Fruit fly (Drosophila melanogaster): ENCODE data around the gene ppk10.

Gene ppk10

DNA sequence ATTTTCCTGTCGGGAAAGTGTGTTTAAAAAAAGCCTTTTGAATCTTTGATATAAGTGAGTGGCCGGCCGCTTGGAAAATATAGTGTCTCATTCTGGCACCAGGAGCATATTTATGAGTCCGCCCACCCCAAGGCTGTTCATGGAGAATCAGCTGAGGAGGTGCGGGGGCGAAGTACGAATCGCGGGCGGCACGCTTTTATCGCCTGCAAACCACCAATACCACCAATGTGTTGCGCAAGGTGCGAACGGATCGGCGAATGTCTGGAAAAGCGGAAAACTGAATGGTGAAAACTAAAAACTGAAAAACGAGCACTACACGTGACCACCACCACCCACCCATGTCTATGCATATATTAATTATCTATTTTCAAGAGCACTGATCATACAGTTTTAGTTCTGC, 16.8 kb upstream of the ppk10 start:
- no peak for TF ChIP-seq CG17801 (GFP tag; optimal IDR thresholded peaks at IDR 0.05; ENCODE audit: partially characterized antibody)

DNA sequence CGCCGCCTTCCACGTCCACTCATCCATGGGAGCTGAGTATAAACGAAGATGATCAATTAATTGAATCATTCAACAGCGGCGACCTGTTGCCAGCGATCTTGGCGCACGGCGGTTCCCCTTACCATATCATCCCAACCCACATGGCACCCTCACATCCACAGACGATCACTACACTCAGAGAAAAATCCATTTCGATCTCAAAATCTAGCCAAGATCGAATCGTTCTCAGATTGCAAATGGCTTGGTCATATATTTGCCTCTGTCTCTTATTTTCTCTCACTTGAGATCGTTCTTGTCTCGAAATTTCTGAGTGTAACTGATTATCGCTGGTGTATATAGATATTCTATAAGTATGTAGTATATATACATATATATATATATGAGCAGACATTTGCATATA, 16.2 kb upstream of the ppk10 start:
- no peak for TF ChIP-seq CG17801 (GFP tag; optimal IDR thresholded peaks at IDR 0.05; ENCODE audit: partially characterized antibody)

DNA sequence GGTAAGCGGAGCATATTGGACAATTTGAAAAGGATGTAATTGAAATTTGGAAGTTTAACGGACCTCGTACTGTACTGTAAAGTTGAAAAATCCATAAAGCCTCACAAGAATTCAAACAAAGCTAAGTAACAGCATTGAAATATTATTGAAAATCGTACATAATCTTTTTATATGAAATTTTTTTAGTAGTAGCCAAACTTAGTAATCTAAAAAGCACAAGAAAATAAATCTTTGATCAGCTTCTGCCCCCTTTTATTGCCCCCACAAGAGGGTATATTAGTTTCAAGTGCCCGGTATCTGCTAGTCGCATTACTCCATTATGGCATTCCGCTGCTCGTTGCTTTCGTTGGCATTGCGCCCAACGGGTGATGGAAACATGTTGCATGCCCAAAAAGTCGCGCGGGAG, 14.7 kb upstream of the ppk10 start:
- no peak for TF ChIP-seq CG17801 (GFP tag; optimal IDR thresholded peaks at IDR 0.05; ENCODE audit: partially characterized antibody)

DNA sequence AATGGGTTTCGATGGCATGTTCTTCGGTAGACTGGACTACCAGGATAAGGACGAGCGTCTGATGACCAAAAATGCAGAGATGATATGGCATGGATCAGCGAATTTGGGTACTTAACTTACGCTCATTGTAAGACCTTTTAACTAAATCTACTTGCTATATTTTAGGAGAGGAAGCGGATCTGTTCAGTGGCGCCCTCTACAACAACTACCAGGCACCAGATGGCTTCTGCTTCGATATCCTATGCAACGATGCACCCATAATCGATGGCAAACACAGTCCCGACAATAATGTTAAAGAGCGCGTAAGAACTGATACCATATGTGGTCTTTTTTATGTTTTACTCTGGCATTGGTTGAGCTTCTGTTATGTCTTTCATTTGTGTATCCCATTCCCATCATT, 6.8 kb upstream of the ppk10 start:
- TF ChIP-seq CG17801 (GFP tag; optimal IDR thresholded peaks at IDR 0.05; ENCODE audit: partially characterized antibody), result no peak

DNA sequence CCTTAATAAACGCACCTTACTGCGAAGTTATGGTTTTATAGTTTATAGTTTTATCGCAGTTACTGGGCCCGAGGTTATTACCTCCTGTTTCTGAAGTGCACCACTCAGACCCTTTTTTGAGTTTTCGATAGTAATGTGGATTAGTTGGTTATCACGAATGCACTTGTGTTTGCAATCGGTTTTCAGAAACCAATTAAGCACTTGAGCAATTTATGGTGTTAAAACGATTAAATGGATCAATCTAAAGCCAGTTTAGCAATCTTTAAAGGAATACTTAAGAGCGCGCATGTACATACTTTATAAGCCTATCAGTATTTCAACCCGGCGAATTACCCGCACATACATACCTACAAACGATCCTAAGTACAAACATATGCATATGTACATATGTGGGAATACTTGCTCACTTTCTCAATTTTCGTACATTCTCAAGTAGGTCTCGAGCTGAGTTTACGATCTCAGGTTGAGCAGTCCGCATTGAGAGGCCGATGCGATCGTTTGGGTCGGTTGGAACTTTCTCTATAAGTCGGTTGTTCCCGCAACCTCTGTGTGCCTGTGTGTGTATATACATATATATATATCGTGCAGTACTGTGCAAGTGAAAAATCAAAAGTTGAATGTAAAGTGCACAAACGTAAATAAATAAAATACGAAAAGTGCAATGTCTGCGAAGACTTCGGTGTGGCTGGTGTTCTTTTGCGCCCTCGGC, 5.1 kb upstream of the ppk10 start, which contains the start of the genes LManI and LManII:
Gene LManI (minus strand): TSS at position 51 of the 709 bp plus-strand sequence.
Gene LManII (plus strand): TSS at position 468 of the 709 bp plus-strand sequence.
- TF ChIP-seq CG17801 (GFP tag; optimal IDR thresholded peaks at IDR 0.05; ENCODE audit: partially characterized antibody), result peak; percentile 45

DNA sequence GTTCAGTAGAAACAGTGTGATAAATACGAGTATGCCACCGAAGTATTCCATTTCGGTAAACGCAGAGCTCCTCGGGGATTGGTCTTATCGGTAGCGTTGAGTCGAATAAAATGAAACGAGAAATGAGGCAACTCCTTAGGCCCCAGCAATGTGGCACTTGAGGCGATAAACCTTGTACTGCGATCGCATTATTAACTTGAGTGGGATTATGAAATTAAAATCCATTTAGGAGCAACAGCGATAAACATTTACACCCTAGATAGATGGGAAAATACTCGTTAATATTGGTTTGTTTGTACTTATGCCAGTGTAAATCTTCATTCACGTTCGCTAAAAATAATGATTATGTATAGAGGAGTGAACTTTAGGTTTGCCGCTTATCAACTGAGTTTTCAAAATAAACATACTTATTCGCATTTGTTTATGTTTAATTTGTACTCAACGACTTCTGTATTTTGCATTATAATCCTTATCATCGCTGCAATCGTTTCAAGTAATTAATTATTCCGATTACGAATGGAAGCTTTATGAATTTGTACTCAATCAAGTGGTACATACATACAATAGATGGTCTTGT, 3.8 kb upstream of the ppk10 start:
- TF ChIP-seq CG17801 (GFP tag; optimal IDR thresholded peaks at IDR 0.05; ENCODE audit: partially characterized antibody), result no peak

DNA sequence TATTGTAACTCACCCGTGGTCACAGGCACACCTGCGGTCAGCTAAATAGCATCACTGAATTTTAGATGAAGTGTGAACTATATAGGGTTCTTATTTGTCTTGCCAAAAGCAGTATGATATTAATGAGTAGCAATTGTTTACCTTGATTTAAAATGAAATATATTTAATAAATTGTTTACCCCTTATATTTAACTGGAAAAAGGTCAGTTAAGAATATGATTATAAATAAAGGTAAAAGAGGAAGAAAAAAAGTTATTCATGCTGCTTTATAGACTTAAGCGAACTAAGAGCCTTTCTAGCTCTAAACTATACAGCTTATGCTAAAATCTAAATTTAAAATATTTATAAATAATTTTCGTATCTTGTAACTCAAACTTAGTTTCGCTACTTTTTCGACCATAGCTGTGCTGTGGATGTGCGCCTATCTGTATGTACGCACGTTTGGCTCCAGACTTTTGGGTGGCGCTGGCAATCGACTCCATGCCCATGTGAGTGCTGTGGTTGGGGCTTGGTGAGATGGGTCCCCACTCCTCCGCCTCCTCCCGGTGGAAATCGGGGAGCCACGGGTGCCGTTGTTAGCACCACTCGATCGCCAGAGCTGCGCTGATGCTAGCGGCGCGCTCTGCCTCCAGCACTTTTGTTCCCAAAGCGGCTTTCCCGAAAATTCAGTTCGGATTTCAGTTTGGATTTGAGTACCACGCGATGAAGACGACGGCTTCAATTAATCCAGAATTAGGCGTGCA, 10.0 kb downstream of the ppk10 start, which contains the start of gene loh:
Gene loh (plus strand): TSS at position 487 of the 743 bp plus-strand sequence.
- TF ChIP-seq CG17801 (GFP tag; optimal IDR thresholded peaks at IDR 0.05; ENCODE audit: partially characterized antibody), result no peak

DNA sequence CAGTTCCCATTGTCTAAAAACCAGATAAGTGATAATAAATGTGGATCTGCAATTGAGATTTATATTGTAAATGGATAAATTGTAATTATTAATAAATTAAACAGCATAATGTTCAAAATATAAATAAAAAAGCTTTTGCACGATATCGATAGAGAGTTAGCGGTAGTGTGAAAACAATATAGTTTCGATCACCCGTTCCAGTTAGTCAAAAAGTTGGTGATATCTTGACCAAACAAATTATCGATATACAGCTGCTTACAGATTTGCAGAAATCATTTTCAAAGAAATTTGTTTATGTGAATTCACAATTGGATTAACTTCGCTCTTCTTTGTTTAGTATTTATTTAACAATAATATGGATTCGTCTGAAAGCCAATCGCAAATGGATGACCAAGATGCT, 13.0 kb downstream of the ppk10 start, which contains the start of gene Nse4:
Gene Nse4 (plus strand): TSS at position 267 of the 400 bp plus-strand sequence.
- peak; percentile 31 for TF ChIP-seq CG17801 (GFP tag; optimal IDR thresholded peaks at IDR 0.05; ENCODE audit: partially characterized antibody)

DNA sequence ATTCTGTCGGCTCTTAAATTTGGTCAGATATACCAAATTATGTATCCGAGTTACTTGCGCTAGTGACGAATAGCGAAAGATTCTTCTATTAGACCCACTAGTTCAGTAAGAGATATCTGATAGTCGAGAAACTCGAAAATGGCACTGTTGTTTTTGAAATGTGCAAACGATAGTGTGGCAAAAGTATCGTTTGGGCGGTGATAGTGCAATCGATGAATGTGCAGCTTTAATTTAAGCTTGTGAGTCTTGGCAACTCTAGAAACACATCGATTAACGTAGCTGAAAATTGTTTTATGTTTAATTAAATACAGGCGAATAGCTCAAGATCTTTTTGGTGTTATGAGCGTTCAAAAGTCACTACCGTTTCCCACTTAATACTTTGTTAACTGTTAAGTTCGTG, 14.9 kb downstream of the ppk10 start, which contains the start of gene STUB1:
Gene STUB1 (plus strand): TSS at position 232 of the 400 bp plus-strand sequence.
- TF ChIP-seq CG17801 (GFP tag; optimal IDR thresholded peaks at IDR 0.05; ENCODE audit: partially characterized antibody), result peak; percentile 29

DNA sequence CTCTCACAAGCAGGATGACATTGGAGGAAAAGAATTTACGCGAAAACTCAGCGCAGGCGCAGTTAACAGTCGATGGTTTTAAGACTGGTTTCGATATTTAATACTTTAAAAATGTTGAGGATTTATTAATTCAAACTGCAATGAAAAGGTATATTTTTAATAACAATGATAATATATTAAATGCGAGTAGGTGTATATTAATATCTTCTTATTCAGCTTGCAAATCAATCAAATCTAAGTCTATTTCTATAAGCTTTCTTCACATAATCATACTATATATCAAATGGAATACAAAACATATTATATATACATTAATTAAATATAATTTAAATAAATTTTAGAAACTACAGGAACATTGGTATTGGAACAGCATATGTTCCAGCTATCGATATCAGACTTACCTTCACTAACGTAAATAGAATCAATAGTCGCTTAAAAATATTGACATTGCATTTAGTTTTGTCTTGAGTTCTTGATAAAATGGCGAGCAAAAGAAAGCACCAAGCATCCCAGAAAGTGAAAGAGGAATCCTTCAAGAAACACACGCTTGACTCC, 16.5 kb downstream of the ppk10 start, which contains the start of the genes TBC1D16 and holn1:
Gene TBC1D16 (minus strand): TSS at position 51 of the 555 bp plus-strand sequence.
Gene holn1 (plus strand): TSS at position 390 of the 555 bp plus-strand sequence.
- no peak for TF ChIP-seq CG17801 (GFP tag; optimal IDR thresholded peaks at IDR 0.05; ENCODE audit: partially characterized antibody)

DNA sequence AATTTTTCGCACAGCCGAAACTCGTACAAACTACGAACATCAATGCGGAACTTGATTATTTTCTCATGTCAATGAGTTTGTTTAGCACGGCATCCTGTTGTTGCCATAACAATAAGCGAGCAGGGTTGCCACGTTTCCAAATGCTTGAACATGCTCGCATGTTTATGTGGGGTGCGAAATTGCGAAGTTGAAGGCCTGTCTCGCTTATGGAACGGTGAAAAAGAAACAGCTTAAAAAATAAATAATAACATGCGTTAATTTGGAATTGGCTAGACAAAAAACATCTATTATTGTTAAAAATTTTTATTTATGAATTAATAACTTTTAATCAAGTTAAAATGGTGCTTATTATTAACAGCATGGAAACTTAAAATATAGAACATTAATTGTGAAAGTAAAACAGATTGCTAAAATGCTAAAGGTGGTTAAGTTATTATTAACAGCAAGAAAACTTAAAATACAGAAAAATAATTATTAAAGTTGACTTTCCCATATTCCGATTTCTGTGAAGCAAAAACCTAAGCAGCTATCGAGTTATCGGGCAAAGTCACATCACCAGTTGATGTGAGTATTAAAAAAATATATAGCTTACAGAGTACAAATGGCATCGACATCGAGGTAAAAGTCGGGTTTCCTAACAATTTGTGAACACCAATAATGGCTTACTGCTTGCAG, 21.3 kb downstream of the ppk10 start, which contains the start of the genes Bug22 and TfIIB:
Gene Bug22 (minus strand): TSS at position 117 of the 675 bp plus-strand sequence.
Gene TfIIB (plus strand): TSS at position 537 of the 675 bp plus-strand sequence.
- TF ChIP-seq CG17801 (GFP tag; optimal IDR thresholded peaks at IDR 0.05; ENCODE audit: partially characterized antibody), result peak; percentile 46

DNA sequence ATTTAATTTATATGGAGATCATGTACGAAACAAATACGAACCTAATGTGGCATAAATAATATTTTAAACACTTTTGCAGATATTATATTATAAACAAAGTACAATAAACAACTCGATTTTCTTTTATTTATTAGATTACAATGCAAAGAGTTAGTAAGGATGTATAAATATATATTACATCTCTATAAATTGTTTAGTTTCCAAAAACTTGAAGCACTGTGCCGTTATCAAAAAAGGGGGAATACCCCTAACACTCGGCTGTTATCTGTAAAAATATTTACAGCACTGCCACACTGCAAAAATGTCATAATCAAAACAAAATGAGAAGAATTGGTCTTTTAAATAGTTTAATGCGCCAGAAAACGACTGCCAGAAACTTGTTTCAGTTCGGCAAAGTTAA, 23.7 kb downstream of the ppk10 start, which contains the start of gene CG5188:
Gene CG5188 (plus strand): TSS at position 302 of the 400 bp plus-strand sequence.
- TF ChIP-seq CG17801 (GFP tag; optimal IDR thresholded peaks at IDR 0.05; ENCODE audit: partially characterized antibody), result peak; percentile 17

DNA sequence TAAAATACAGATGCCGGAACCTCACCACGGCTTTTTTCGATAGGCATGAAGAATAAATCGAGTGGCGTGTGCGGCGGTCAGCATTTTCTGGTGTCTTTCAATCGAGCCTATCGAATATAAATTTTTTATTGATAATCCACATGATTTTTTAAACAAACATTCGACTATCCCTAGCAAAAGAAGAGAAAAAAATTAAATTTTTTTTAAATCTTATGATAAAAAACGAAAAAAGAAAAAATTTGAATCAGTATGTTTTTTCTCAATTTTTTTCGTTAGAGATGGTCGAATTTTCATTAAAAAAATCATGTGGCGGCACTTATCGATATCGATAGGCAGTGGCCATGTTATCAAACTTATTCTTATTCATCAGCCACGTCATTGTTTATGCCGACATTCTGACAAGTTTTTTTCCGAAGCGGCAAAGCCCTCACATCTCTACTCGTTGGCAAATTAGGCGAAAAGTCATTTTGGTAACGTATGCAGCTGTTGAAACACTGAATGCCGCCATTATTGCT, 25.6 kb downstream of the ppk10 start, which contains the start of the genes SmB and KdelR:
Gene SmB (minus strand): TSS at position 94 of the 515 bp plus-strand sequence.
Gene KdelR (plus strand): TSS at position 354 of the 515 bp plus-strand sequence.
- peak; percentile 79 for TF ChIP-seq CG17801 (GFP tag; optimal IDR thresholded peaks at IDR 0.05; ENCODE audit: partially characterized antibody)

DNA sequence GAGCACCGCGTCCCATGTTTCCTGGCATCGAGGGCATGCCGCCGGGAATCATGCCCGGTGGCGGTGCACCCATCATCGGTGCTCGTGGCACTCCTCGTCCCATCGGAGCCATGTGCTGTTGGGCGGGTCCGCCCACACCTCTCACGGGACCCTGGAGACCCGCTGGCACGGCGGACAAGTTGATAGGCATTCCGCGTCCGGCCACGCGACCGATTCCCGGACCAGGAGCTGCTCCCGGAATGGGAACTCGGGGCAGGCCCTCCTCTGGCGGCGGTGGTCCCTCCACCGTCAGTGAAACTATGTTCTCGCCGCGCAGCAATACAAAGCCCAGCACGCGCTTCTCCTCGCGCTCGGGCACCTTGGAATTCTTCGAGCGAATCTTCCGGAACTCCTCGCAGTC, 26.6 kb downstream of the ppk10 start:
- TF ChIP-seq CG17801 (GFP tag; optimal IDR thresholded peaks at IDR 0.05; ENCODE audit: partially characterized antibody), result no peak

All from ovary, adult (tissue).